Worm (Caenorhabditis elegans) whole organism, L4 larva: ENCODE data around the gene grd-8.

Experiments used
- ama-1 ChIP-seq: fragments of 150-350 bp; optimal IDR thresholded peaks from 2 replicates; lab custom pipeline; 2014; ENCODE audit warnings: inconsistent platforms, mixed read lengths
- ceh-62 ChIP-seq: sonication (generic microtip); optimal IDR thresholded peaks from 2 replicates; lab custom pipeline; 2017; ENCODE audit warnings: missing biosample characterization, missing genetic modification characterization
- daf-12 ChIP-seq: fragments of 150-350 bp; optimal IDR thresholded peaks from 2 replicates; lab custom pipeline; 2014; ENCODE audit warnings: missing biosample characterization, missing genetic modification reagents, missing genetic modification characterization
- fkh-10 ChIP-seq: fragments of 150-350 bp; optimal IDR thresholded peaks from 2 replicates; lab custom pipeline; 2014; ENCODE audit warnings: missing biosample characterization, missing genetic modification reagents, missing genetic modification characterization
- lin-13 ChIP-seq: fragments of 150-350 bp; optimal IDR thresholded peaks from 2 replicates; lab custom pipeline; 2014; ENCODE audit warnings: missing biosample characterization, missing genetic modification reagents, missing genetic modification characterization
- lin-39 ChIP-seq: fragments of 150-350 bp; optimal IDR thresholded peaks from 2 replicates; lab custom pipeline; 2014; ENCODE audit warnings: missing biosample characterization, missing genetic modification reagents, missing genetic modification characterization
- nhr-237 ChIP-seq: sonication (generic microtip); optimal IDR thresholded peaks from 2 replicates; lab custom pipeline; 2017; ENCODE audit warnings: missing biosample characterization, missing genetic modification characterization
- nhr-6 ChIP-seq: fragments of 150-350 bp; optimal IDR thresholded peaks from 2 replicates; lab custom pipeline; 2014; ENCODE audit warnings: missing biosample characterization, missing genetic modification characterization
- nhr-77 ChIP-seq: fragments of 150-350 bp; optimal IDR thresholded peaks from 2 replicates; lab custom pipeline; 2014; ENCODE audit warnings: missing biosample characterization, missing genetic modification characterization
- pha-4 ChIP-seq, 2 experiments: fragments of 150-350 bp in 1 of 2; fragments of 200-800 bp in 1 of 2; sonication (Bioruptor generic) in 1 of 2; IDR thresholded peaks in 1 of 2; optimal IDR thresholded peaks in 1 of 2; 2 replicates each; pipeline versions ENCODE4 v1.3.6 to Lab custom; 2014 to 2022; ENCODE audit warnings: missing genetic modification characterization in 2 of 2, missing genetic modification reagents in 2 of 2, missing biosample characterization in 1 of 2, missing compliant biosample characterization in 1 of 2
- pqm-1 ChIP-seq: sonication (generic microtip); optimal IDR thresholded peaks from 2 replicates; lab custom pipeline; 2017; ENCODE audit warnings: missing biosample characterization, missing genetic modification characterization
- set-16 ChIP-seq: fragments of 200-800 bp; sonication (Bioruptor generic); IDR thresholded peaks from 2 replicates; pipeline ENCODE4 v1.3.6; 2022; ENCODE audit warnings: missing genetic modification reagents, missing genetic modification characterization, missing compliant biosample characterization
- snpc-4 ChIP-seq: fragments of 150-350 bp; optimal IDR thresholded peaks from 2 replicates; lab custom pipeline; 2014; ENCODE audit warnings: missing biosample characterization, missing genetic modification characterization
- zip-2 ChIP-seq: fragments of 150-350 bp; optimal IDR thresholded peaks from 2 replicates; lab custom pipeline; 2014; ENCODE audit warnings: missing biosample characterization, missing genetic modification characterization

DNA sequence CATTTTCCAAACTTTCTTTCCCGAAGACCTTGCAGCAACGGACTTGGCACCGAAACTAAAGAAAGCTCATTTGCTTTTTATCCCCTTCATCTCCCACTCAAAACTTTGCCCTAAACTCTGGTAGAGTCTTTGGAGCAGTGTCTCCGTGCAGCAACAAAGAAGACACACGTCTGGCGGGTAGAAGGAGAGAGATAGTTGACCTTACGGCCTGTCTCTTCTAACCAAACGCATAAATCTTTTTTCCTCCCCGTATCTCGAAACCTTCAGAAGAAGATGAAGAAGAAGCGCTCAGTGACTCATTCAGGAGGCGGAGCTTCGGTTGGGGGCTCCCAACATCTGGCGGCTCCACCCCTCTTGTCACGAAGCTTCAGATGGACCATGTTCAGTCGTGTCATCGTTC lies 16.0 kb upstream of the grd-8 start:
- no peak for TF ChIP-seq snpc-4 (tag; lab: Kevin White, UChicago)
- no peak for TF ChIP-seq pha-4 (GFP tag; IDR thresholded peaks at IDR 0.05; lab: Robert Waterston, UW)
- TF ChIP-seq pha-4 (tag; optimal IDR thresholded peaks at IDR 0.05; lab: Kevin White, UChicago) = no peak
- TF ChIP-seq fkh-10 = no peak
- no peak for TF ChIP-seq nhr-77 (tag; lab: Kevin White, UChicago)
- no peak for TF ChIP-seq lin-13
- no peak for TF ChIP-seq zip-2 (tag; lab: Kevin White, UChicago)
- no peak for TF ChIP-seq nhr-237 (tag; lab: Kevin White, UChicago)
- no peak for TF ChIP-seq set-16 (GFP tag; lab: Robert Waterston, UW)
- no peak for TF ChIP-seq lin-39
- no peak for TF ChIP-seq pqm-1
- TF ChIP-seq ceh-62 (tag; lab: Kevin White, UChicago) = no peak
- TF ChIP-seq ama-1 (lab: Kevin White, UChicago) = no peak
- no peak for TF ChIP-seq daf-12 (tag; lab: Kevin White, UChicago)
- TF ChIP-seq nhr-6 = no peak
